Worm (Caenorhabditis elegans) whole organism, L1 larva: Measurements from ENCODE around the gene B0416.11.

ENCODE experiments used
- ceh-63 ChIP-seq: fragments of 200-800 bp; sonication (Bioruptor generic); optimal IDR thresholded peaks from 2 replicates; lab custom pipeline; 2018; ENCODE audit warnings: mild to moderate bottlenecking, missing genetic modification characterization, missing compliant biosample characterization
- rnt-1 ChIP-seq: sonication (generic microtip); optimal IDR thresholded peaks from 2 replicates; lab custom pipeline; 2016; ENCODE audit warnings: mild to moderate bottlenecking, missing genetic modification characterization, moderate library complexity, missing compliant biosample characterization
- ztf-11 ChIP-seq, 2 experiments: sonication (generic microtip); optimal IDR thresholded peaks; 2 replicates each; lab custom pipeline; 2016 to 2017; ENCODE audit warnings: missing genetic modification characterization in 2 of 2, missing biosample characterization in 1 of 2, missing compliant biosample characterization in 1 of 2

DNA sequence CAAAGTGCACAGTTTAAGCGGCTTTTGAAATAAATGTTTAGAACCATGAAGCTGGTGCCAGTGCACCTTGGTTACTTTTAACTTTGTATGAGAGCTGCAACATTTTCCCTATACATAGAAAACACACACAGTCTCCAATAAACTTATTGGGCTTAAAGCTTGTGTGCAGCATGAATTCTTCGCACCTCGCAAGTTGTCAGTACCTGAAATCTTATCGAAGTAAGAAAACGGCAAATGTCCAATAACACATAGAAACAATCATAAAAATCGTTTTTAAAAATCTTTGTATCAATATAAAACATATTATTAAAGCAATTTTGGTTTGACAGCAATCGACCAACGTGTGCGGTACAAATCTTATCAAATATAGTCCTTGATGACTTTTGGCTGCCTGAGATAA, 14.6 kb downstream of the B0416.11 start:
- TF ChIP-seq ztf-11 (tag; optimal IDR thresholded peaks at IDR 0.05; lab: Kevin White, UChicago) (no peak), ceh-63 (GFP tag; lab: Kevin White, UChicago) (no peak), rnt-1 (no peak)
